Worm (Caenorhabditis elegans) whole organism, mixed stage, embryonic: ENCODE data around the gene rpoa-12.

Experiments used
- ceh-39 ChIP-seq: fragments of 150-350 bp; optimal IDR thresholded peaks from 2 replicates; lab custom pipeline; 2014; ENCODE audit warnings: missing biosample characterization, missing genetic modification characterization
- mab-5 ChIP-seq: fragments of 150-350 bp; optimal IDR thresholded peaks from 2 replicates; lab custom pipeline; 2014; ENCODE audit warnings: missing biosample characterization, missing genetic modification characterization
- nhr-237 ChIP-seq: fragments of 150-350 bp; optimal IDR thresholded peaks from 2 replicates; lab custom pipeline; 2014; ENCODE audit warnings: missing biosample characterization, missing genetic modification characterization
- nhr-76 ChIP-seq: sonication (generic microtip); optimal IDR thresholded peaks from 2 replicates; lab custom pipeline; 2017; ENCODE audit warnings: missing biosample characterization, missing genetic modification characterization
- pha-4 ChIP-seq: fragments of 150-350 bp; optimal IDR thresholded peaks from 2 replicates; lab custom pipeline; 2018; ENCODE audit warnings: missing biosample characterization, missing genetic modification reagents, missing genetic modification characterization
- snpc-4 ChIP-seq: fragments of 150-350 bp; optimal IDR thresholded peaks from 2 replicates; lab custom pipeline; 2014; ENCODE audit warnings: missing biosample characterization, missing genetic modification characterization
- unc-39 ChIP-seq: fragments of 150-350 bp; optimal IDR thresholded peaks from 2 replicates; lab custom pipeline; 2014; ENCODE audit warnings: missing biosample characterization, missing genetic modification characterization
- ztf-11 ChIP-seq: fragments of 150-350 bp; optimal IDR thresholded peaks from 2 replicates; lab custom pipeline; 2014; ENCODE audit warnings: missing biosample characterization, missing genetic modification characterization

DNA sequence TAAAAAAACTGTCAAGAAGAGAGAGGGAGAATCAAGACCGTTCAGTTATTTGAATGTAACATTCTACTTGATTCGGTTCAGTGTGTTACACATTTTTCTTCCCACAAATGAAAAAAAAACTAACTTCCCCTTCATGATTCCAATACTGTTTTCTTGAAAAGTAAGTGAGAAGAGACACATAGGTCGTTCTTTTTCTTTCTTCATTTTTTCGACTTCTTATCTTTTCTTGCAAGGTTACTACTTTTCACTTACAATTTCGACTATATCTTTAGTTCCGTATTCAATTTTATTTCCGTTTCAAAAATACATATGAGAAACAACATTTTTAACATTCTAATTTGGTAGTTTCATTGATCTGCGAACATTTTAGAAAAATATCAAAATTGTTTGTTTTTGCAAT lies 16.1 kb upstream of the rpoa-12 start:
- no peak for TF ChIP-seq pha-4 (tag; lab: Kevin White, UChicago)
- no peak for TF ChIP-seq nhr-237 (tag; lab: Kevin White, UChicago)
- TF ChIP-seq mab-5 (tag; lab: Kevin White, UChicago): no peak
- TF ChIP-seq snpc-4: no peak
- no peak for TF ChIP-seq nhr-76 (tag; lab: Kevin White, UChicago)
- TF ChIP-seq ztf-11 (tag; lab: Kevin White, UChicago): no peak
- no peak for TF ChIP-seq unc-39 (tag; lab: Kevin White, UChicago)
- no peak for TF ChIP-seq ceh-39 (tag; lab: Kevin White, UChicago)
